Fruit fly (Drosophila melanogaster): ENCODE data around the gene PlexB.

Gene PlexB

dm6 chr4:44780-45179 lies 1.2 kb upstream of the PlexB start:
- TF ChIP-seq Ets21C (GFP tag; optimal IDR thresholded peaks at IDR 0.05) (no peak), vri (GFP tag; optimal IDR thresholded peaks at IDR 0.05) (no peak), CG32006 (GFP tag; optimal IDR thresholded peaks at IDR 0.05) (no peak), CG6276 (GFP tag; optimal IDR thresholded peaks at IDR 0.05) (no peak), dsx (GFP tag; optimal IDR thresholded peaks at IDR 0.05; ENCODE audit: poor library complexity, severe bottlenecking) (peak; percentile 49), fkh (GFP tag; optimal IDR thresholded peaks at IDR 0.05) (peak; percentile 53), CG10669 (GFP tag; optimal IDR thresholded peaks at IDR 0.05) (no peak)

dm6 chr4:43936-44260 lies 320 bp upstream of the PlexB start:
- TF ChIP-seq Eip93F (GFP tag; optimal IDR thresholded peaks at IDR 0.05) (no peak), CG9139 (GFP tag; optimal IDR thresholded peaks at IDR 0.05) (no peak), CG8319 (GFP tag; optimal IDR thresholded peaks at IDR 0.05) (no peak), lz (GFP tag; optimal IDR thresholded peaks at IDR 0.05) (no peak), CG11762 (GFP tag; optimal IDR thresholded peaks at IDR 0.05; ENCODE audit: insufficient read depth) (no peak)

- TF ChIP-seq CG32006 (GFP tag; optimal IDR thresholded peaks at IDR 0.05) (no peak), Eip75B (GFP tag; optimal IDR thresholded peaks at IDR 0.05) (no peak), CG7368 (GFP tag; optimal IDR thresholded peaks at IDR 0.05) (no peak), CG34406 (GFP tag; optimal IDR thresholded peaks at IDR 0.05) (no peak), cyc (GFP tag; optimal IDR thresholded peaks at IDR 0.05) (no peak), Blimp-1 (GFP tag; optimal IDR thresholded peaks at IDR 0.05) (no peak), CG6163 (GFP tag; IDR thresholded peaks at IDR 0.05) (no peak), Ets21C (GFP tag; optimal IDR thresholded peaks at IDR 0.05) (no peak), lz (GFP tag; optimal IDR thresholded peaks at IDR 0.05) (no peak), Hr39 (GFP tag; optimal IDR thresholded peaks at IDR 0.05) (no peak), spab (GFP tag; optimal IDR thresholded peaks at IDR 0.05) (no peak), CG1621 (tag; optimal IDR thresholded peaks at IDR 0.05) (no peak), pdm3 (GFP tag; optimal IDR thresholded peaks at IDR 0.05) (no peak), CG15336 (GFP tag; IDR thresholded peaks at IDR 0.05) (no peak), CG4318 (GFP tag; optimal IDR thresholded peaks at IDR 0.05) (no peak)
Measured at dm6 chr4:42352-42751, 1.2 kb downstream of the PlexB start.

dm6 chr4:1409-1808 lies 42.2 kb downstream of the PlexB start:
- TF ChIP-seq net (GFP tag; optimal IDR thresholded peaks at IDR 0.05) (no peak), CG16779 (tag; optimal IDR thresholded peaks at IDR 0.05) (no peak), pdm3 (GFP tag; optimal IDR thresholded peaks at IDR 0.05) (no peak), OdsH (GFP tag; optimal IDR thresholded peaks at IDR 0.05) (no peak), Lpt (GFP tag; optimal IDR thresholded peaks at IDR 0.05) (no peak), Hr39 (GFP tag; optimal IDR thresholded peaks at IDR 0.05) (no peak), svp (GFP tag) (no peak)

dm6 chr4:579-978 lies 43.0 kb downstream of the PlexB start, which contains the start of gene JYalpha:
TSS of gene JYalpha (plus strand) at chr4:879.
- no peak for TF ChIP-seq CG3919 (GFP tag; optimal IDR thresholded peaks at IDR 0.05)
- TF ChIP-seq Ets96B (tag; optimal IDR thresholded peaks at IDR 0.05) = no peak
- TF ChIP-seq CG1621 (tag; optimal IDR thresholded peaks at IDR 0.05) = no peak
- no peak for TF ChIP-seq Gug (GFP tag; IDR thresholded peaks at IDR 0.05)
- no peak for TF ChIP-seq CG3032 (tag; optimal IDR thresholded peaks at IDR 0.05)
